Fruit fly (Drosophila melanogaster) whole organism, pupa: ENCODE measurements around the gene Lcp65Ac.

Experiments
- CG10348 ChIP-seq: fragments of 200-800 bp; sonication (Bioruptor generic); IDR thresholded peaks from 2 replicates; pipeline ENCODE4 v1.3.6; 2022; ENCODE audit warnings: missing biosample characterization, missing genetic modification characterization
- CG12605 ChIP-seq: fragments of 200-800 bp; sonication (Bioruptor generic); IDR thresholded peaks from 2 replicates; pipeline ENCODE4 v1.3.6; 2022; ENCODE audit warnings: missing biosample characterization, missing genetic modification characterization
- CG13204 ChIP-seq: fragments of 200-800 bp; sonication (Bioruptor generic); optimal IDR thresholded peaks from 2 replicates; lab custom pipeline; 2018; ENCODE audit warnings: missing biosample characterization, mild to moderate bottlenecking, missing genetic modification characterization, moderate library complexity
- CG14655 ChIP-seq: fragments of 200-800 bp; sonication (Bioruptor generic); optimal IDR thresholded peaks from 3 replicates; lab custom pipeline; 2017; ENCODE audit warnings: mild to moderate bottlenecking, missing biosample characterization, missing genetic modification reagents, missing genetic modification characterization
- CG15710 ChIP-seq: fragments of 200-800 bp; sonication (Bioruptor generic); optimal IDR thresholded peaks from 2 replicates; lab custom pipeline; 2018; ENCODE audit warnings: missing biosample characterization, mild to moderate bottlenecking, missing genetic modification characterization, moderate library complexity
- CG17806 ChIP-seq: fragments of 200-800 bp; sonication (Bioruptor generic); optimal IDR thresholded peaks from 2 replicates; lab custom pipeline; 2018; ENCODE audit warnings: missing biosample characterization, mild to moderate bottlenecking, missing genetic modification characterization, moderate library complexity
- CG32121 ChIP-seq: fragments of 200-800 bp; sonication (Bioruptor generic); IDR thresholded peaks from 2 replicates; pipeline ENCODE4 v1.3.6; 2022; ENCODE audit warnings: missing biosample characterization, missing genetic modification characterization
- CG34367 ChIP-seq: fragments of 200-800 bp; sonication (Bioruptor generic); optimal IDR thresholded peaks from 2 replicates; lab custom pipeline; 2018; ENCODE audit warnings: missing biosample characterization, mild to moderate bottlenecking, missing genetic modification characterization
- CG8159 ChIP-seq: fragments of 200-800 bp; sonication (Bioruptor generic); optimal IDR thresholded peaks from 3 replicates; lab custom pipeline; 2018; ENCODE audit warnings: missing biosample characterization, mild to moderate bottlenecking, missing genetic modification characterization, moderate library complexity
- CG8301 ChIP-seq: fragments of 200-800 bp; sonication (Bioruptor generic); optimal IDR thresholded peaks from 2 replicates; lab custom pipeline; 2018; ENCODE audit warnings: missing biosample characterization, mild to moderate bottlenecking, missing genetic modification characterization
- CG9948 ChIP-seq: fragments of 200-800 bp; sonication (Bioruptor generic); optimal IDR thresholded peaks from 2 replicates; lab custom pipeline; 2018; ENCODE audit warnings: missing biosample characterization, mild to moderate bottlenecking, missing genetic modification characterization, moderate library complexity
- Pif1A ChIP-seq: fragments of 200-800 bp; sonication (Bioruptor generic); optimal IDR thresholded peaks from 3 replicates; lab custom pipeline; 2016; ENCODE audit warnings: missing biosample characterization, missing genetic modification characterization
- gl ChIP-seq: fragments of 200-800 bp; sonication (Bioruptor generic); optimal IDR thresholded peaks from 2 replicates; lab custom pipeline; 2018; ENCODE audit warnings: missing biosample characterization, mild to moderate bottlenecking, missing genetic modification characterization
- rn ChIP-seq: fragments of 200-800 bp; sonication (Bioruptor generic); IDR thresholded peaks from 2 replicates; pipeline ENCODE4 v1.3.6; 2022; ENCODE audit warnings: missing biosample characterization, missing genetic modification characterization

dm6 chr3L:6116881-6117280 is 27.7 kb upstream of the Lcp65Ac start:
- TF ChIP-seq rn (GFP tag; lab: Robert Waterston, UW), result no peak
- no peak for TF ChIP-seq CG13204 (GFP tag; lab: Kevin White, UChicago)
- TF ChIP-seq CG15710 (tag; lab: Kevin White, UChicago), result no peak
- TF ChIP-seq Pif1A (GFP tag; lab: Kevin White, UChicago), result no peak
- no peak for TF ChIP-seq CG12605 (GFP tag; lab: Robert Waterston, UW)
- no peak for TF ChIP-seq CG8301 (tag; lab: Kevin White, UChicago)
- TF ChIP-seq CG9948 (tag; lab: Kevin White, UChicago), result no peak
- no peak for TF ChIP-seq gl (tag; lab: Kevin White, UChicago)
- no peak for TF ChIP-seq CG10348 (GFP tag; lab: Robert Waterston, UW)
- TF ChIP-seq CG17806 (tag; lab: Kevin White, UChicago), result no peak
- no peak for TF ChIP-seq CG14655
- no peak for TF ChIP-seq CG32121 (GFP tag; lab: Robert Waterston, UW)
- no peak for TF ChIP-seq CG34367
- no peak for TF ChIP-seq CG8159 (tag; lab: Kevin White, UChicago)
